Fruit fly (Drosophila melanogaster) whole organism, embryonic: Measurements from ENCODE around the gene ssp.
A peak's percentile ranks its signal among the peaks of the same experiment; 100 is the strongest.

ENCODE experiments used
- Atf6 ChIP-seq: fragments of 200-800 bp; sonication (Bioruptor generic); IDR thresholded peaks from 2 replicates; pipeline ENCODE4 v1.3.6; 2022; ENCODE audit warnings: missing biosample characterization, missing genetic modification characterization
- Bteb2 ChIP-seq: fragments of 200-800 bp; sonication (Bioruptor generic); optimal IDR thresholded peaks from 2 replicates; lab custom pipeline; 2016; ENCODE audit warnings: missing biosample characterization, missing genetic modification characterization
- C15 ChIP-seq: fragments of 200-800 bp; sonication (Bioruptor generic); IDR thresholded peaks from 3 replicates; pipeline ENCODE4 v1.3.6; 2022; ENCODE audit warnings: missing biosample characterization, missing genetic modification characterization
- CG10366 ChIP-seq: fragments of 200-800 bp; sonication (Bioruptor generic); IDR thresholded peaks from 2 replicates; pipeline ENCODE4 v1.3.6; 2022; ENCODE audit warnings: missing biosample characterization, missing genetic modification characterization
- CG11695 ChIP-seq: fragments of 200-800 bp; sonication (Bioruptor generic); IDR thresholded peaks from 3 replicates; pipeline ENCODE4 v1.3.6; 2022; ENCODE audit warnings: missing biosample characterization, missing genetic modification characterization
- CG13123 ChIP-seq: fragments of 200-800 bp; sonication (Bioruptor generic); optimal IDR thresholded peaks from 2 replicates; lab custom pipeline; 2016; ENCODE audit warnings: missing biosample characterization, missing genetic modification characterization
- CG14441 ChIP-seq: fragments of 200-800 bp; sonication (Bioruptor generic); IDR thresholded peaks from 2 replicates; pipeline ENCODE4 v1.3.6; 2022; ENCODE audit warnings: missing biosample characterization, missing genetic modification characterization
- CG1603 ChIP-seq: fragments of 200-800 bp; sonication (Bioruptor generic); optimal IDR thresholded peaks from 2 replicates; lab custom pipeline; 2019; ENCODE audit warnings: missing biosample characterization, mild to moderate bottlenecking, missing genetic modification characterization, moderate library complexity
- CG17328 ChIP-seq: fragments of 200-800 bp; sonication (Bioruptor generic); IDR thresholded peaks from 2 replicates; pipeline ENCODE4 v1.3.6; 2022; ENCODE audit warnings: missing biosample characterization, missing genetic modification characterization
- CG32772 ChIP-seq: fragments of 200-800 bp; sonication (Bioruptor generic); IDR thresholded peaks from 2 replicates; pipeline ENCODE4 v1.3.6; 2022; ENCODE audit warnings: missing biosample characterization, missing genetic modification characterization
- CG5953 ChIP-seq: fragments of 200-800 bp; sonication (Bioruptor generic); IDR thresholded peaks from 2 replicates; pipeline ENCODE4 v1.3.6; 2022; ENCODE audit warnings: missing biosample characterization, missing genetic modification characterization
- CG6689 ChIP-seq: fragments of 200-800 bp; sonication (Bioruptor generic); IDR thresholded peaks from 2 replicates; pipeline ENCODE4 v1.3.6; 2022; ENCODE audit warnings: missing biosample characterization, missing genetic modification characterization
- CG7786 ChIP-seq: fragments of 200-800 bp; sonication (Bioruptor generic); optimal IDR thresholded peaks from 2 replicates; lab custom pipeline; 2016; ENCODE audit warnings: missing biosample characterization, missing genetic modification characterization
- CG8388 ChIP-seq: fragments of 200-800 bp; sonication (Bioruptor generic); optimal IDR thresholded peaks from 2 replicates; lab custom pipeline; 2019; ENCODE audit warnings: missing biosample characterization, mild to moderate bottlenecking, missing genetic modification characterization, moderate library complexity
- CG9609 ChIP-seq: fragments of 200-800 bp; sonication (Bioruptor generic); optimal IDR thresholded peaks from 3 replicates; lab custom pipeline; 2016; ENCODE audit warnings: missing biosample characterization, missing genetic modification characterization
- Ets65A ChIP-seq: fragments of 200-800 bp; sonication (Bioruptor generic); peaks from one replicate; lab custom pipeline; 2016; ENCODE audit warnings: missing biosample characterization, missing genetic modification characterization
- H2.0 ChIP-seq: fragments of 200-800 bp; sonication (Bioruptor generic); IDR thresholded peaks from 2 replicates; pipeline ENCODE4 v1.3.6; 2022; ENCODE audit warnings: missing biosample characterization, missing genetic modification characterization
- HLH3B ChIP-seq: fragments of 200-800 bp; sonication (Bioruptor generic); IDR thresholded peaks from 2 replicates; pipeline ENCODE4 v1.3.6; 2022; ENCODE audit warnings: missing biosample characterization, missing genetic modification characterization
- HmgD ChIP-seq: fragments of 200-800 bp; sonication (Bioruptor generic); optimal IDR thresholded peaks from 3 replicates; lab custom pipeline; 2016; ENCODE audit warnings: missing biosample characterization, missing genetic modification characterization
- HmgZ ChIP-seq: fragments of 200-800 bp; sonication (Bioruptor generic); optimal IDR thresholded peaks from 2 replicates; lab custom pipeline; 2018; ENCODE audit warnings: missing biosample characterization, mild to moderate bottlenecking, missing genetic modification characterization
- Hsf ChIP-seq: fragments of 200-800 bp; sonication (Bioruptor generic); optimal IDR thresholded peaks from 3 replicates; lab custom pipeline; 2016; ENCODE audit warnings: missing biosample characterization, missing genetic modification characterization
- MTF-1 ChIP-seq: fragments of 200-800 bp; sonication (Bioruptor generic); optimal IDR thresholded peaks from 2 replicates; lab custom pipeline; 2018; ENCODE audit warnings: missing biosample characterization, mild to moderate bottlenecking, missing genetic modification characterization, borderline replicate concordance
- Oli ChIP-seq: fragments of 200-800 bp; sonication (Bioruptor generic); optimal IDR thresholded peaks from 2 replicates; lab custom pipeline; 2018; ENCODE audit warnings: missing biosample characterization, mild to moderate bottlenecking, missing genetic modification characterization, moderate library complexity
- Rx ChIP-seq: fragments of 200-800 bp; sonication (Bioruptor generic); IDR thresholded peaks from 2 replicates; pipeline ENCODE4 v1.3.6; 2022; ENCODE audit warnings: missing biosample characterization, missing genetic modification characterization
- Scr ChIP-seq: fragments of 200-800 bp; sonication (Bioruptor generic); IDR thresholded peaks from 2 replicates; pipeline ENCODE4 v1.3.6; 2022; ENCODE audit warnings: missing biosample characterization, missing genetic modification characterization; ENCODE audit not compliant: partially characterized antibody
- Sox102F ChIP-seq: fragments of 200-800 bp; sonication (Bioruptor generic); optimal IDR thresholded peaks from 2 replicates; lab custom pipeline; 2018; ENCODE audit warnings: missing biosample characterization, mild to moderate bottlenecking, missing genetic modification characterization, moderate library complexity
- Xbp1 ChIP-seq: fragments of 200-800 bp; sonication (Bioruptor generic); optimal IDR thresholded peaks from 3 replicates; lab custom pipeline; 2016; ENCODE audit warnings: missing biosample characterization, mild to moderate bottlenecking, missing genetic modification characterization
- Xrp1 ChIP-seq: fragments of 200-800 bp; sonication (Bioruptor generic); IDR thresholded peaks from 2 replicates; pipeline ENCODE4 v1.3.6; 2022; ENCODE audit warnings: missing biosample characterization, missing genetic modification characterization
- ci ChIP-seq: fragments of 200-800 bp; sonication (Bioruptor generic); IDR thresholded peaks from 3 replicates; pipeline ENCODE4 v1.3.6; 2022; ENCODE audit warnings: missing biosample characterization, missing genetic modification characterization
- crp ChIP-seq, 2 experiments: fragments of 200-800 bp; sonication (Bioruptor generic); optimal IDR thresholded peaks; 2 replicates in 1 of 2; 3 replicates in 1 of 2; lab custom pipeline; 2017; ENCODE audit warnings: missing biosample characterization in 2 of 2, missing genetic modification characterization in 2 of 2, mild to moderate bottlenecking in 1 of 2, moderate library complexity in 1 of 2
- dm ChIP-seq: fragments of 200-800 bp; sonication (Bioruptor generic); optimal IDR thresholded peaks from 3 replicates; lab custom pipeline; 2016; ENCODE audit warnings: missing biosample characterization, missing genetic modification characterization
- dysf ChIP-seq: fragments of 200-800 bp; sonication (Bioruptor generic); IDR thresholded peaks from 3 replicates; pipeline ENCODE4 v1.3.6; 2022; ENCODE audit warnings: missing biosample characterization, missing genetic modification characterization
- fd96Cb ChIP-seq: fragments of 200-800 bp; sonication (Bioruptor generic); optimal IDR thresholded peaks from 2 replicates; lab custom pipeline; 2018; ENCODE audit warnings: missing biosample characterization, mild to moderate bottlenecking, missing genetic modification characterization, moderate library complexity
- gce ChIP-seq: fragments of 200-800 bp; sonication (Bioruptor generic); IDR thresholded peaks from 3 replicates; pipeline ENCODE4 v1.3.6; 2022; ENCODE audit warnings: missing biosample characterization, missing genetic modification characterization
- gem ChIP-seq: fragments of 200-800 bp; sonication (Bioruptor generic); optimal IDR thresholded peaks from 2 replicates; lab custom pipeline; 2019; ENCODE audit warnings: missing biosample characterization, mild to moderate bottlenecking, missing genetic modification characterization, moderate library complexity
- hbn ChIP-seq: fragments of 200-800 bp; sonication (Bioruptor generic); IDR thresholded peaks from 2 replicates; pipeline ENCODE4 v1.3.6; 2022; ENCODE audit warnings: missing biosample characterization, missing genetic modification characterization; ENCODE audit not compliant: partially characterized antibody
- hkb ChIP-seq, 2 experiments: fragments of 200-800 bp in 1 of 2; fragments of >200 bp in 1 of 2; sonication (Bioruptor generic) in 1 of 2; IDR thresholded peaks in 1 of 2; optimal IDR thresholded peaks in 1 of 2; 2 replicates each; pipeline versions ENCODE4 v1.3.6 to Lab custom; 2017 to 2022; ENCODE audit warnings: missing biosample characterization in 1 of 2, missing genetic modification characterization in 1 of 2
- lmd ChIP-seq: fragments of 200-800 bp; sonication (Bioruptor generic); IDR thresholded peaks from 2 replicates; pipeline ENCODE4 v1.3.6; 2022; ENCODE audit warnings: missing biosample characterization, missing genetic modification characterization
- lov ChIP-seq, 2 experiments: fragments of 200-800 bp in 1 of 2; fragments of >200 bp in 1 of 2; sonication (Bioruptor generic) in 1 of 2; IDR thresholded peaks in 1 of 2; optimal IDR thresholded peaks in 1 of 2; 2 replicates in 1 of 2; 3 replicates in 1 of 2; pipeline versions ENCODE4 v1.3.6 to Lab custom; 2017 to 2022; ENCODE audit warnings: missing biosample characterization in 1 of 2, missing genetic modification characterization in 1 of 2
- pan ChIP-seq, 4 experiments: fragments of >200 bp in 3 of 4; fragments of 200-800 bp in 1 of 4; sonication (Bioruptor generic) in 1 of 4; optimal IDR thresholded peaks in 3 of 4; IDR thresholded peaks in 1 of 4; 2 replicates each; pipeline versions ENCODE4 v1.3.6 to Lab custom; 2017 to 2022; ENCODE audit warnings: missing biosample characterization in 2 of 4, missing genetic modification characterization in 2 of 4, mixed read lengths in 1 of 4
- peb ChIP-seq: fragments of 200-800 bp; sonication (Bioruptor generic); IDR thresholded peaks from 2 replicates; pipeline ENCODE4 v1.3.6; 2022; ENCODE audit warnings: missing biosample characterization, missing genetic modification characterization
- pita ChIP-seq: fragments of 200-800 bp; sonication (Bioruptor generic); optimal IDR thresholded peaks from 2 replicates; lab custom pipeline; 2017; ENCODE audit warnings: missing biosample characterization, mild to moderate bottlenecking, missing genetic modification characterization
- pnt ChIP-seq: fragments of 200-800 bp; sonication (Bioruptor generic); optimal IDR thresholded peaks from 3 replicates; lab custom pipeline; 2016; ENCODE audit warnings: missing biosample characterization, missing genetic modification characterization
- row ChIP-seq: fragments of 200-800 bp; sonication (Bioruptor generic); IDR thresholded peaks from 3 replicates; pipeline ENCODE4 v1.3.6; 2022; ENCODE audit warnings: missing biosample characterization, missing genetic modification characterization
- sisA ChIP-seq: fragments of 200-800 bp; sonication (Bioruptor generic); IDR thresholded peaks from 2 replicates; pipeline ENCODE4 v1.3.6; 2022; ENCODE audit warnings: missing biosample characterization, missing genetic modification characterization
- ssp ChIP-seq: fragments of 200-800 bp; sonication (Bioruptor generic); IDR thresholded peaks from 2 replicates; pipeline ENCODE4 v1.3.6; 2022; ENCODE audit warnings: missing biosample characterization, missing genetic modification characterization
- vvl ChIP-seq: fragments of 200-800 bp; sonication (Bioruptor generic); IDR thresholded peaks from 2 replicates; pipeline ENCODE4 v1.3.6; 2022; ENCODE audit warnings: missing biosample characterization, missing genetic modification characterization
- wor ChIP-seq: fragments of 200-800 bp; sonication (Bioruptor generic); IDR thresholded peaks from 2 replicates; pipeline ENCODE4 v1.3.6; 2022; ENCODE audit warnings: missing biosample characterization, missing genetic modification characterization
- zfh1 ChIP-seq: fragments of 200-800 bp; sonication (Bioruptor generic); IDR thresholded peaks from 3 replicates; pipeline ENCODE4 v1.3.6; 2022; ENCODE audit warnings: missing biosample characterization, missing genetic modification characterization

The ssp gene

DNA sequence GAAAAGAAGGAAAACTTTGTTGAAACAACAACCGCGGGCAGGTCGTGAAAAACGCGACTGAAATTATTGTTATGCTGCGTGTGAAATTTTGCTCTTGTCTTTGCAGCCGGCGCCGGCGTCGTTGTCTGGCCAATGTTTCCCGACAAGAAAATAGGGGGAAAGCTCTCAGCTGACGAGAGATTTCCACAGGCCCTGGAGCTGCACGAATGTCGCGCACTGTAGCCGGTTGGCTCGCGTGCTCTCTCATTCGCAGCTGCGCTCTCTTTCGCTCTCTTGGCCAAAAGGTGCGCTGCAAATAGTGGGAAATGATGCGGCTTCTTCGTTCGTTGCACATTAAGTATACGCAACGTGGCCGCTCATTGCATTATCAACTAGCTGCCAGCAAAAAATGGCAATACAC lies 45.6 kb downstream of the ssp start, which contains the start of gene CG9760:
CG9760 (minus strand) TSS at position 43 of the 400 bp plus-strand sequence.
- TF ChIP-seq Xrp1 (GFP tag; lab: Robert Waterston, UW) (peak; percentile 22; the same call in 1 of the 2 replicates), CG14441 (GFP tag; lab: Robert Waterston, UW) (peak; percentile 47), HLH3B (0 out of 2 replicates have a peak, but pooled peaks have one; percentile 39), Ets65A (GFP tag; lab: Kevin White, UChicago) (peak; percentile 56), MTF-1 (GFP tag; lab: Kevin White, UChicago) (no peak), CG9609 (no peak), Bteb2 (GFP tag; lab: Kevin White, UChicago) (no peak), Xbp1 (GFP tag; lab: Kevin White, UChicago) (peak; percentile 18), pan (optimal IDR thresholded peaks at IDR 0.05; lab: Kevin White, UChicago) (no peak), pan (GFP tag; optimal IDR thresholded peaks at IDR 0.05 in 1 of 2, IDR thresholded peaks at IDR 0.05 in 1 of 2) (peak in 1 of 2 experiments; percentile 52), lov (optimal IDR thresholded peaks at IDR 0.05; lab: Kevin White, UChicago) (no peak), lov (GFP tag; IDR thresholded peaks at IDR 0.05; lab: Robert Waterston, UW) (0 out of 3 replicates have a peak, but pooled peaks have one; percentile 35), lmd (GFP tag; lab: Robert Waterston, UW) (peak; percentile 39), dm (GFP tag; lab: Kevin White, UChicago) (no peak), ci (GFP tag; lab: Robert Waterston, UW) (peak; percentile 67), CG11695 (GFP tag; lab: Robert Waterston, UW) (peak; percentile 88), pnt (GFP tag; lab: Kevin White, UChicago) (peak; percentile 2), CG5953 (peak; percentile 44; the same call in 1 of the 2 replicates), Hsf (GFP tag; lab: Kevin White, UChicago) (peak; percentile 1), CG7786 (no peak), H2.0 (GFP tag; lab: Robert Waterston, UW) (0 out of 2 replicates have a peak, but pooled peaks have one; percentile 5), sisA (GFP tag; lab: Robert Waterston, UW) (peak; percentile 5; the same call in 1 of the 2 replicates), vvl (peak; percentile 31; the same call in 1 of the 2 replicates), wor (GFP tag; lab: Robert Waterston, UW) (no peak), Oli (tag; lab: Kevin White, UChicago) (peak; percentile 12), Sox102F (peak; percentile 29), dysf (GFP tag; lab: Robert Waterston, UW) (peak; percentile 56; the same call in 2 of the 3 replicates), gce (GFP tag; lab: Robert Waterston, UW) (0 out of 3 replicates have a peak, but pooled peaks have one; percentile 12), CG17328 (GFP tag; lab: Robert Waterston, UW) (peak; percentile 55), row (peak; percentile 36; the same call in 1 of the 3 replicates), ssp (GFP tag; lab: Robert Waterston, UW) (0 out of 2 replicates have a peak, but pooled peaks have one; percentile 11), CG13123 (GFP tag; lab: Kevin White, UChicago) (no peak), Atf6 (GFP tag; lab: Robert Waterston, UW) (peak; percentile 7; the same call in 1 of the 2 replicates), hkb (optimal IDR thresholded peaks at IDR 0.05; lab: Kevin White, UChicago) (no peak), hkb (GFP tag; IDR thresholded peaks at IDR 0.05; lab: Robert Waterston, UW) (peak; percentile 65; the same call in 1 of the 2 replicates), Scr (GFP tag; lab: Robert Waterston, UW) (no peak), CG8388 (GFP tag; lab: Kevin White, UChicago) (peak; percentile 34), zfh1 (GFP tag; lab: Robert Waterston, UW) (0 out of 3 replicates have a peak, but pooled peaks have one; percentile 37), CG1603 (tag; lab: Kevin White, UChicago) (peak; percentile 46), Rx (GFP tag; lab: Robert Waterston, UW) (0 out of 2 replicates have a peak, but pooled peaks have one; percentile 22), CG10366 (GFP tag; lab: Robert Waterston, UW) (peak; percentile 34), HmgD (GFP tag; lab: Kevin White, UChicago) (no peak), hbn (GFP tag; lab: Robert Waterston, UW) (no peak), gem (tag; lab: Kevin White, UChicago) (peak; percentile 21), fd96Cb (tag; lab: Kevin White, UChicago) (no peak), crp (GFP tag; optimal IDR thresholded peaks at IDR 0.05; lab: Kevin White, UChicago) (peak in 1 of 2 experiments; percentile 53), HmgZ (tag; lab: Kevin White, UChicago) (no peak), pita (GFP tag; lab: Kevin White, UChicago) (no peak), C15 (no peak), CG6689 (GFP tag; lab: Robert Waterston, UW) (no peak), peb (GFP tag; lab: Robert Waterston, UW) (peak; percentile 6; the same call in 1 of the 2 replicates), CG32772 (peak; percentile 26; the same call in 1 of the 2 replicates)
